Fruit fly (Drosophila melanogaster) whole organism, prepupa: ENCODE measurements around the gene CG13898.

Experiments
- Blimp-1 ChIP-seq: fragments of 200-800 bp; sonication (Bioruptor generic); optimal IDR thresholded peaks from 3 replicates; lab custom pipeline; 2017; ENCODE audit warnings: missing biosample characterization, missing genetic modification characterization, mild to moderate bottlenecking, moderate library complexity, missing genetic modification reagents
- CG10631 ChIP-seq: fragments of 200-800 bp; sonication (Bioruptor generic); optimal IDR thresholded peaks from 2 replicates; lab custom pipeline; 2016; ENCODE audit warnings: missing biosample characterization, missing genetic modification characterization
- CG10669 ChIP-seq: fragments of 200-800 bp; sonication (Bioruptor generic); optimal IDR thresholded peaks from 3 replicates; lab custom pipeline; 2018; ENCODE audit warnings: missing biosample characterization, mild to moderate bottlenecking, missing genetic modification characterization, moderate library complexity
- CG11762 ChIP-seq: fragments of 200-800 bp; sonication (Bioruptor generic); optimal IDR thresholded peaks from 3 replicates; lab custom pipeline; 2016; ENCODE audit warnings: missing biosample characterization, missing genetic modification characterization; ENCODE audit not compliant: insufficient read depth
- CG11902 ChIP-seq: fragments of 200-800 bp; sonication (Bioruptor generic); optimal IDR thresholded peaks from 3 replicates; lab custom pipeline; 2016; ENCODE audit warnings: missing biosample characterization, missing genetic modification characterization
- CG15336 ChIP-seq: fragments of 200-800 bp; sonication (Bioruptor generic); IDR thresholded peaks from 2 replicates; pipeline ENCODE4 v1.3.6; 2022; ENCODE audit warnings: missing biosample characterization, missing genetic modification characterization
- CG16779 ChIP-seq: fragments of 200-800 bp; sonication (Bioruptor generic); optimal IDR thresholded peaks from 3 replicates; lab custom pipeline; 2017; ENCODE audit warnings: missing biosample characterization, mild to moderate bottlenecking, missing genetic modification characterization
- CG3032 ChIP-seq: fragments of 200-800 bp; optimal IDR thresholded peaks from 2 replicates; lab custom pipeline; 2019; ENCODE audit warnings: missing biosample characterization, mild to moderate bottlenecking, missing genetic modification characterization, moderate library complexity
- CG31627 ChIP-seq: fragments of 200-800 bp; sonication (Bioruptor generic); optimal IDR thresholded peaks from 3 replicates; lab custom pipeline; 2016; ENCODE audit warnings: missing biosample characterization, missing genetic modification characterization
- CG32006 ChIP-seq: fragments of 200-800 bp; sonication (Bioruptor generic); optimal IDR thresholded peaks from 3 replicates; lab custom pipeline; 2017; ENCODE audit warnings: missing biosample characterization, mild to moderate bottlenecking, missing genetic modification characterization
- CG34406 ChIP-seq: fragments of 200-800 bp; sonication (Bioruptor generic); optimal IDR thresholded peaks from 3 replicates; lab custom pipeline; 2016; ENCODE audit warnings: missing biosample characterization, missing genetic modification characterization
- CG3919 ChIP-seq: fragments of 200-800 bp; sonication (Bioruptor generic); optimal IDR thresholded peaks from 3 replicates; lab custom pipeline; 2016; ENCODE audit warnings: missing biosample characterization, missing genetic modification characterization
- CG4318 ChIP-seq: fragments of 200-800 bp; sonication (Bioruptor generic); optimal IDR thresholded peaks from 3 replicates; lab custom pipeline; 2017; ENCODE audit warnings: missing biosample characterization, mild to moderate bottlenecking, missing genetic modification characterization
- CG6163 ChIP-seq: fragments of 200-800 bp; sonication (Bioruptor generic); IDR thresholded peaks from 3 replicates; pipeline ENCODE4 v1.3.6; 2022; ENCODE audit warnings: missing biosample characterization, missing genetic modification characterization
- CG6276 ChIP-seq: fragments of 200-800 bp; sonication (Bioruptor generic); optimal IDR thresholded peaks from 2 replicates; lab custom pipeline; 2017; ENCODE audit warnings: missing biosample characterization, mild to moderate bottlenecking, missing genetic modification characterization
- CG6792 ChIP-seq: fragments of 200-800 bp; sonication (Bioruptor generic); optimal IDR thresholded peaks from 3 replicates; lab custom pipeline; 2016; ENCODE audit warnings: missing biosample characterization, missing genetic modification characterization
- CG6854 ChIP-seq: fragments of 200-800 bp; sonication (Bioruptor generic); optimal IDR thresholded peaks from 2 replicates; lab custom pipeline; 2017; ENCODE audit warnings: missing biosample characterization, mild to moderate bottlenecking, missing genetic modification characterization
- CG7368 ChIP-seq: fragments of 200-800 bp; sonication (Bioruptor generic); optimal IDR thresholded peaks from 3 replicates; lab custom pipeline; 2016; ENCODE audit warnings: missing biosample characterization, missing genetic modification characterization
- CG8119 ChIP-seq: fragments of 200-800 bp; sonication (Bioruptor generic); IDR thresholded peaks from 3 replicates; pipeline ENCODE4 v1.3.6; 2022; ENCODE audit warnings: missing biosample characterization, missing genetic modification characterization
- CG8319 ChIP-seq: fragments of 200-800 bp; sonication (Bioruptor generic); optimal IDR thresholded peaks from 3 replicates; lab custom pipeline; 2016; ENCODE audit warnings: missing biosample characterization, missing genetic modification characterization
- Eip75B ChIP-seq: fragments of 200-800 bp; sonication (Bioruptor generic); optimal IDR thresholded peaks from 3 replicates; lab custom pipeline; 2016; ENCODE audit warnings: missing biosample characterization, missing genetic modification characterization
- Hr38 ChIP-seq: sonication (Bioruptor generic); optimal IDR thresholded peaks from 2 replicates; lab custom pipeline; 2016; ENCODE audit warnings: missing biosample characterization, missing genetic modification characterization
- Hr4 ChIP-seq: fragments of 200-800 bp; sonication (Bioruptor generic); optimal IDR thresholded peaks from 3 replicates; lab custom pipeline; 2016; ENCODE audit warnings: missing biosample characterization, missing genetic modification characterization
- Lpt ChIP-seq: fragments of 200-800 bp; sonication (Bioruptor generic); optimal IDR thresholded peaks from 3 replicates; lab custom pipeline; 2016; ENCODE audit warnings: missing biosample characterization, missing genetic modification characterization
- Met ChIP-seq: fragments of 200-800 bp; sonication (Bioruptor generic); optimal IDR thresholded peaks from 3 replicates; lab custom pipeline; 2016; ENCODE audit warnings: missing biosample characterization, missing genetic modification characterization
- OdsH ChIP-seq: fragments of 200-800 bp; sonication (Bioruptor generic); optimal IDR thresholded peaks from 3 replicates; lab custom pipeline; 2016; ENCODE audit warnings: missing biosample characterization, missing genetic modification characterization
- Smox ChIP-seq: fragments of 200-800 bp; sonication (Bioruptor generic); optimal IDR thresholded peaks from 3 replicates; lab custom pipeline; 2016; ENCODE audit warnings: missing biosample characterization, missing genetic modification characterization
- Sox14 ChIP-seq: fragments of 200-800 bp; sonication (Bioruptor generic); optimal IDR thresholded peaks from 3 replicates; lab custom pipeline; 2016; ENCODE audit warnings: missing biosample characterization, missing genetic modification characterization
- Sox15 ChIP-seq: fragments of 200-800 bp; sonication (Bioruptor generic); optimal IDR thresholded peaks from 3 replicates; lab custom pipeline; 2016; ENCODE audit warnings: missing biosample characterization, missing genetic modification characterization
- achi ChIP-seq: fragments of 200-800 bp; sonication (Bioruptor generic); optimal IDR thresholded peaks from 3 replicates; lab custom pipeline; 2016; ENCODE audit warnings: missing biosample characterization, missing genetic modification characterization
- acj6 ChIP-seq: fragments of 200-800 bp; sonication (Bioruptor generic); optimal IDR thresholded peaks from 3 replicates; lab custom pipeline; 2016; ENCODE audit warnings: missing biosample characterization, missing genetic modification characterization
- dac ChIP-seq: fragments of 200-800 bp; sonication (Bioruptor generic); optimal IDR thresholded peaks from 2 replicates; lab custom pipeline; 2017; ENCODE audit warnings: missing biosample characterization, mild to moderate bottlenecking, missing genetic modification characterization
- dsx ChIP-seq: fragments of 200-800 bp; optimal IDR thresholded peaks from 3 replicates; lab custom pipeline; 2019; ENCODE audit warnings: missing biosample characterization, mild to moderate bottlenecking, missing genetic modification characterization, moderate library complexity; ENCODE audit not compliant: poor library complexity, severe bottlenecking
- eg ChIP-seq: fragments of 200-800 bp; sonication (Bioruptor generic); IDR thresholded peaks from 3 replicates; pipeline ENCODE4 v1.3.6; 2022; ENCODE audit warnings: missing biosample characterization, missing genetic modification characterization
- esn ChIP-seq: fragments of 200-800 bp; sonication (Bioruptor generic); optimal IDR thresholded peaks from 2 replicates; lab custom pipeline; 2016; ENCODE audit warnings: missing biosample characterization, mild to moderate bottlenecking, missing genetic modification characterization, moderate library complexity
- fd59A ChIP-seq: fragments of 200-800 bp; sonication (Bioruptor generic); optimal IDR thresholded peaks from 2 replicates; lab custom pipeline; 2017; ENCODE audit warnings: missing biosample characterization, mild to moderate bottlenecking, missing genetic modification characterization, missing genetic modification reagents
- fd85E ChIP-seq: fragments of 200-800 bp; sonication (Bioruptor generic); optimal IDR thresholded peaks from 3 replicates; lab custom pipeline; 2016; ENCODE audit warnings: missing biosample characterization, missing genetic modification characterization
- fkh ChIP-seq: fragments of 200-800 bp; sonication (Bioruptor generic); optimal IDR thresholded peaks from 3 replicates; lab custom pipeline; 2017; ENCODE audit warnings: missing biosample characterization, mild to moderate bottlenecking, missing genetic modification characterization, moderate library complexity
- lz ChIP-seq: fragments of 200-800 bp; sonication (Bioruptor generic); optimal IDR thresholded peaks from 3 replicates; lab custom pipeline; 2016; ENCODE audit warnings: missing biosample characterization, missing genetic modification characterization
- net ChIP-seq: fragments of 200-800 bp; sonication (Bioruptor generic); optimal IDR thresholded peaks from 3 replicates; lab custom pipeline; 2016; ENCODE audit warnings: missing biosample characterization, missing genetic modification characterization
- pdm3 ChIP-seq: fragments of 200-800 bp; sonication (Bioruptor generic); optimal IDR thresholded peaks from 3 replicates; lab custom pipeline; 2016; ENCODE audit warnings: missing biosample characterization, missing genetic modification characterization
- salr ChIP-seq, 2 experiments: fragments of 200-800 bp; sonication (Bioruptor generic); optimal IDR thresholded peaks; 3 replicates each; lab custom pipeline; 2016 to 2018; ENCODE audit warnings: missing biosample characterization in 2 of 2, missing genetic modification characterization in 2 of 2, mild to moderate bottlenecking in 1 of 2
- ss ChIP-seq, 2 experiments: fragments of 200-800 bp; sonication (Bioruptor generic); optimal IDR thresholded peaks; 2 replicates in 1 of 2; 3 replicates in 1 of 2; lab custom pipeline; 2017 to 2018; ENCODE audit warnings: mild to moderate bottlenecking in 2 of 2, missing biosample characterization in 2 of 2, missing genetic modification characterization in 2 of 2, moderate library complexity in 1 of 2
- svp ChIP-seq: fragments of 200-800 bp; sonication (Bioruptor generic); peaks from one replicate; lab custom pipeline; 2016; ENCODE audit warnings: missing biosample characterization, missing genetic modification characterization
- topi ChIP-seq: fragments of 200-800 bp; sonication (Bioruptor generic); optimal IDR thresholded peaks from 3 replicates; lab custom pipeline; 2016; ENCODE audit warnings: missing biosample characterization, missing genetic modification characterization
- vri ChIP-seq: fragments of 200-800 bp; sonication (Bioruptor generic); optimal IDR thresholded peaks from 3 replicates; lab custom pipeline; 2016; ENCODE audit warnings: missing biosample characterization, mild to moderate bottlenecking, missing genetic modification characterization

Gene CG13898

dm6 chr3L:804557-805260 is 858 bp upstream of the CG13898 start (continued):
- TF ChIP-seq CG15336 (GFP tag; lab: Robert Waterston, UW) (peak; percentile 36; the same call in 1 of the 2 replicates), CG10631 (GFP tag; lab: Kevin White, UChicago) (peak; percentile 29), esn (GFP tag; lab: Kevin White, UChicago) (peak; percentile 59), topi (GFP tag; lab: Kevin White, UChicago) (peak; percentile 45), Hr4 (GFP tag; lab: Kevin White, UChicago) (peak; percentile 36), dsx (GFP tag; lab: Kevin White, UChicago) (no peak), ss (GFP tag; optimal IDR thresholded peaks at IDR 0.05; lab: Kevin White, UChicago) (peak in 1 of 2 experiments; percentile 2), Lpt (GFP tag; lab: Kevin White, UChicago) (no peak), Sox15 (no peak), dac (GFP tag; lab: Kevin White, UChicago) (no peak), CG6792 (GFP tag; lab: Kevin White, UChicago) (peak; percentile 42), salr (GFP tag; optimal IDR thresholded peaks at IDR 0.05; lab: Kevin White, UChicago) (no peak), OdsH (GFP tag; lab: Kevin White, UChicago) (peak; percentile 37), lz (GFP tag; lab: Kevin White, UChicago) (peak; percentile 45), net (peak; percentile 22), CG6276 (GFP tag; lab: Kevin White, UChicago) (no peak), achi (GFP tag; lab: Kevin White, UChicago) (peak; percentile 37), CG31627 (GFP tag; lab: Kevin White, UChicago) (peak; percentile 42), vri (GFP tag; lab: Kevin White, UChicago) (peak; percentile 38), CG10669 (GFP tag; lab: Kevin White, UChicago) (peak; percentile 47), svp (peak; percentile 79), CG8319 (GFP tag; lab: Kevin White, UChicago) (no peak), CG6163 (GFP tag; lab: Robert Waterston, UW) (peak; percentile 62; the same call in 2 of the 3 replicates), CG11902 (no peak), fkh (GFP tag; lab: Kevin White, UChicago) (no peak), CG3919 (GFP tag; lab: Kevin White, UChicago) (peak; percentile 57), Hr38 (no peak), acj6 (GFP tag; lab: Kevin White, UChicago) (peak; percentile 52), Blimp-1 (GFP tag; lab: Kevin White, UChicago) (no peak)
- TF ChIP-seq, all 60 proteins: peak for 35

DNA sequence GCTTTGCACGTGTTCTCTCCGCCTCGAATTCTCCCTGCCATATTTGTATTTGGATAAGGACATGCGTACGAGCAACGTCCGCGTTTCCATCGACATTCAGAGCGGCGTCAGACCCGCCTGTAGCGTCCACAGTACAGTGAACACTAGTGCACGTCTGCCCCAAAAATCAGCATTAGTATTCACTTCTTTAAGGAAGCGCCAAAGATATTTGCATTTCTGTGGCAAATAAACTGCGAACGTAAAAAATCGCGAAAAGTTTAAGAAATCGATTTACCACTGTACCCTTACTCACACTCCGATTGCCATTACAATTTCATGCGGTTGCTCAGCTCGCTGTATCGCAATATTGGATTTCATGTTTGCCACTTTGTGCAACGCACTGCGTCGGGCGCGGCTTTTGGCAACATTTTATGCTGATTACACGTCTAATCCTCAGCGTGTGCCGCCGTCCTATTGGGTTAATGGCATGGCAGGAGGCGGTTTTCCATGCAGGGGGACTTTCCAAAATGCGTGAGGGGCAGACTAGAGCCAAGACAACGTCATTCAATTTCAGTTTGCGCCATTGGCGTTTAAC is 1.1 kb downstream of the CG13898 start:
- peak; percentile 86 for TF ChIP-seq CG4318 (GFP tag; lab: Kevin White, UChicago)
- TF ChIP-seq CG3032 = peak; percentile 93
- peak; percentile 99 for TF ChIP-seq esn (GFP tag; lab: Kevin White, UChicago)
- TF ChIP-seq dac (GFP tag; lab: Kevin White, UChicago) = peak; percentile 86
- peak; percentile 34 for TF ChIP-seq fkh (GFP tag; lab: Kevin White, UChicago)
- peak; percentile 98 for TF ChIP-seq acj6 (GFP tag; lab: Kevin White, UChicago)
- TF ChIP-seq CG34406 = peak; percentile 96
- peak; percentile 88 for TF ChIP-seq CG16779 (tag; lab: Kevin White, UChicago)
- TF ChIP-seq Sox14 (GFP tag; lab: Kevin White, UChicago) = peak; percentile 98
- TF ChIP-seq topi (GFP tag; lab: Kevin White, UChicago) = peak; percentile 98
- TF ChIP-seq CG11762 (GFP tag; lab: Kevin White, UChicago) = peak; percentile 93
- TF ChIP-seq CG32006 (GFP tag; lab: Kevin White, UChicago) = peak; percentile 89
- TF ChIP-seq CG10631 (GFP tag; lab: Kevin White, UChicago) = peak; percentile 97
- TF ChIP-seq net = peak; percentile 95
- TF ChIP-seq CG6276 (GFP tag; lab: Kevin White, UChicago) = peak; percentile 84
- peak; percentile 97 for TF ChIP-seq CG11902
- TF ChIP-seq svp = peak; percentile 99
- TF ChIP-seq eg (GFP tag; lab: Robert Waterston, UW) = peak; percentile 97
- peak; percentile 95 for TF ChIP-seq fd59A
- TF ChIP-seq Eip75B = peak; percentile 96
- TF ChIP-seq Met (GFP tag; lab: Kevin White, UChicago) = peak; percentile 99
- TF ChIP-seq vri (GFP tag; lab: Kevin White, UChicago) = peak; percentile 96
- TF ChIP-seq Smox (GFP tag; lab: Kevin White, UChicago) = peak; percentile 98
- TF ChIP-seq CG7368 (GFP tag; lab: Kevin White, UChicago) = peak; percentile 97
- peak; percentile 95 for TF ChIP-seq CG8119 (GFP tag; lab: Robert Waterston, UW)
- TF ChIP-seq CG6854 (GFP tag; lab: Kevin White, UChicago) = peak; percentile 97
- peak; percentile 90 for TF ChIP-seq fd85E (GFP tag; lab: Kevin White, UChicago)
- peak; percentile 98 for TF ChIP-seq pdm3
- TF ChIP-seq Hr38 = peak; percentile 85
